Fruit fly (Drosophila melanogaster) whole organism, prepupa: ENCODE results near the gene ENGase.

Source experiments
- CG10631 ChIP-seq: fragments of 200-800 bp; sonication (Bioruptor generic); optimal IDR thresholded peaks from 2 replicates; lab custom pipeline; 2016; ENCODE audit warnings: missing biosample characterization, missing genetic modification characterization
- CG10669 ChIP-seq: fragments of 200-800 bp; sonication (Bioruptor generic); optimal IDR thresholded peaks from 3 replicates; lab custom pipeline; 2018; ENCODE audit warnings: missing biosample characterization, mild to moderate bottlenecking, missing genetic modification characterization, moderate library complexity
- CG11762 ChIP-seq: fragments of 200-800 bp; sonication (Bioruptor generic); optimal IDR thresholded peaks from 3 replicates; lab custom pipeline; 2016; ENCODE audit warnings: missing biosample characterization, missing genetic modification characterization; ENCODE audit not compliant: insufficient read depth
- CG11902 ChIP-seq: fragments of 200-800 bp; sonication (Bioruptor generic); optimal IDR thresholded peaks from 3 replicates; lab custom pipeline; 2016; ENCODE audit warnings: missing biosample characterization, missing genetic modification characterization
- CG15336 ChIP-seq: fragments of 200-800 bp; sonication (Bioruptor generic); IDR thresholded peaks from 2 replicates; pipeline ENCODE4 v1.3.6; 2022; ENCODE audit warnings: missing biosample characterization, missing genetic modification characterization
- CG1621 ChIP-seq: fragments of 200-800 bp; sonication (Bioruptor generic); optimal IDR thresholded peaks from 3 replicates; lab custom pipeline; 2018; ENCODE audit warnings: missing biosample characterization, mild to moderate bottlenecking, missing genetic modification characterization
- CG3032 ChIP-seq: fragments of 200-800 bp; optimal IDR thresholded peaks from 2 replicates; lab custom pipeline; 2019; ENCODE audit warnings: missing biosample characterization, mild to moderate bottlenecking, missing genetic modification characterization, moderate library complexity
- CG31627 ChIP-seq: fragments of 200-800 bp; sonication (Bioruptor generic); optimal IDR thresholded peaks from 3 replicates; lab custom pipeline; 2016; ENCODE audit warnings: missing biosample characterization, missing genetic modification characterization
- CG32006 ChIP-seq: fragments of 200-800 bp; sonication (Bioruptor generic); optimal IDR thresholded peaks from 3 replicates; lab custom pipeline; 2017; ENCODE audit warnings: missing biosample characterization, mild to moderate bottlenecking, missing genetic modification characterization
- CG34406 ChIP-seq: fragments of 200-800 bp; sonication (Bioruptor generic); optimal IDR thresholded peaks from 3 replicates; lab custom pipeline; 2016; ENCODE audit warnings: missing biosample characterization, missing genetic modification characterization
- CG3919 ChIP-seq: fragments of 200-800 bp; sonication (Bioruptor generic); optimal IDR thresholded peaks from 3 replicates; lab custom pipeline; 2016; ENCODE audit warnings: missing biosample characterization, missing genetic modification characterization
- CG4318 ChIP-seq: fragments of 200-800 bp; sonication (Bioruptor generic); optimal IDR thresholded peaks from 3 replicates; lab custom pipeline; 2017; ENCODE audit warnings: missing biosample characterization, mild to moderate bottlenecking, missing genetic modification characterization
- CG6163 ChIP-seq: fragments of 200-800 bp; sonication (Bioruptor generic); IDR thresholded peaks from 3 replicates; pipeline ENCODE4 v1.3.6; 2022; ENCODE audit warnings: missing biosample characterization, missing genetic modification characterization
- CG6276 ChIP-seq: fragments of 200-800 bp; sonication (Bioruptor generic); optimal IDR thresholded peaks from 2 replicates; lab custom pipeline; 2017; ENCODE audit warnings: missing biosample characterization, mild to moderate bottlenecking, missing genetic modification characterization
- CG6792 ChIP-seq: fragments of 200-800 bp; sonication (Bioruptor generic); optimal IDR thresholded peaks from 3 replicates; lab custom pipeline; 2016; ENCODE audit warnings: missing biosample characterization, missing genetic modification characterization
- CG6808 ChIP-seq: fragments of 200-800 bp; sonication (Bioruptor generic); optimal IDR thresholded peaks from 3 replicates; lab custom pipeline; 2017; ENCODE audit warnings: missing biosample characterization, missing genetic modification characterization, mild to moderate bottlenecking, moderate library complexity, missing genetic modification reagents
- CG6854 ChIP-seq: fragments of 200-800 bp; sonication (Bioruptor generic); optimal IDR thresholded peaks from 2 replicates; lab custom pipeline; 2017; ENCODE audit warnings: missing biosample characterization, mild to moderate bottlenecking, missing genetic modification characterization
- CG8319 ChIP-seq: fragments of 200-800 bp; sonication (Bioruptor generic); optimal IDR thresholded peaks from 3 replicates; lab custom pipeline; 2016; ENCODE audit warnings: missing biosample characterization, missing genetic modification characterization
- CG9139 ChIP-seq: fragments of 200-800 bp; sonication (Bioruptor generic); optimal IDR thresholded peaks from 3 replicates; lab custom pipeline; 2017; ENCODE audit warnings: missing biosample characterization, mild to moderate bottlenecking, missing genetic modification characterization
- Eip75B ChIP-seq: fragments of 200-800 bp; sonication (Bioruptor generic); optimal IDR thresholded peaks from 3 replicates; lab custom pipeline; 2016; ENCODE audit warnings: missing biosample characterization, missing genetic modification characterization
- Eip78C ChIP-seq: fragments of 200-800 bp; sonication (Bioruptor generic); peaks from one replicate; lab custom pipeline; 2016; ENCODE audit warnings: missing biosample characterization, missing genetic modification characterization
- Eip93F ChIP-seq: fragments of 200-800 bp; sonication (Bioruptor generic); optimal IDR thresholded peaks from 2 replicates; lab custom pipeline; 2016; ENCODE audit warnings: missing biosample characterization, mild to moderate bottlenecking, missing genetic modification characterization
- Ets21C ChIP-seq: fragments of 200-800 bp; sonication (Bioruptor generic); optimal IDR thresholded peaks from 3 replicates; lab custom pipeline; 2016; ENCODE audit warnings: missing biosample characterization, missing genetic modification characterization
- Ets96B ChIP-seq: fragments of 200-800 bp; optimal IDR thresholded peaks from 2 replicates; lab custom pipeline; 2019; ENCODE audit warnings: missing biosample characterization, mild to moderate bottlenecking, missing genetic modification characterization, moderate library complexity
- Hr38 ChIP-seq: sonication (Bioruptor generic); optimal IDR thresholded peaks from 2 replicates; lab custom pipeline; 2016; ENCODE audit warnings: missing biosample characterization, missing genetic modification characterization
- Lpt ChIP-seq: fragments of 200-800 bp; sonication (Bioruptor generic); optimal IDR thresholded peaks from 3 replicates; lab custom pipeline; 2016; ENCODE audit warnings: missing biosample characterization, missing genetic modification characterization
- OdsH ChIP-seq: fragments of 200-800 bp; sonication (Bioruptor generic); optimal IDR thresholded peaks from 3 replicates; lab custom pipeline; 2016; ENCODE audit warnings: missing biosample characterization, missing genetic modification characterization
- Sox102F ChIP-seq: fragments of 200-800 bp; sonication (Bioruptor generic); optimal IDR thresholded peaks from 2 replicates; lab custom pipeline; 2016; ENCODE audit warnings: missing biosample characterization, mild to moderate bottlenecking, missing genetic modification characterization
- Sox14 ChIP-seq: fragments of 200-800 bp; sonication (Bioruptor generic); optimal IDR thresholded peaks from 3 replicates; lab custom pipeline; 2016; ENCODE audit warnings: missing biosample characterization, missing genetic modification characterization
- Sox15 ChIP-seq: fragments of 200-800 bp; sonication (Bioruptor generic); optimal IDR thresholded peaks from 3 replicates; lab custom pipeline; 2016; ENCODE audit warnings: missing biosample characterization, missing genetic modification characterization
- achi ChIP-seq: fragments of 200-800 bp; sonication (Bioruptor generic); optimal IDR thresholded peaks from 3 replicates; lab custom pipeline; 2016; ENCODE audit warnings: missing biosample characterization, missing genetic modification characterization
- dac ChIP-seq: fragments of 200-800 bp; sonication (Bioruptor generic); optimal IDR thresholded peaks from 2 replicates; lab custom pipeline; 2017; ENCODE audit warnings: missing biosample characterization, mild to moderate bottlenecking, missing genetic modification characterization
- dsx ChIP-seq: fragments of 200-800 bp; optimal IDR thresholded peaks from 3 replicates; lab custom pipeline; 2019; ENCODE audit warnings: missing biosample characterization, mild to moderate bottlenecking, missing genetic modification characterization, moderate library complexity; ENCODE audit not compliant: poor library complexity, severe bottlenecking
- eg ChIP-seq: fragments of 200-800 bp; sonication (Bioruptor generic); IDR thresholded peaks from 3 replicates; pipeline ENCODE4 v1.3.6; 2022; ENCODE audit warnings: missing biosample characterization, missing genetic modification characterization
- esn ChIP-seq: fragments of 200-800 bp; sonication (Bioruptor generic); optimal IDR thresholded peaks from 2 replicates; lab custom pipeline; 2016; ENCODE audit warnings: missing biosample characterization, mild to moderate bottlenecking, missing genetic modification characterization, moderate library complexity
- fd85E ChIP-seq: fragments of 200-800 bp; sonication (Bioruptor generic); optimal IDR thresholded peaks from 3 replicates; lab custom pipeline; 2016; ENCODE audit warnings: missing biosample characterization, missing genetic modification characterization
- fkh ChIP-seq: fragments of 200-800 bp; sonication (Bioruptor generic); optimal IDR thresholded peaks from 3 replicates; lab custom pipeline; 2017; ENCODE audit warnings: missing biosample characterization, mild to moderate bottlenecking, missing genetic modification characterization, moderate library complexity
- lz ChIP-seq: fragments of 200-800 bp; sonication (Bioruptor generic); optimal IDR thresholded peaks from 3 replicates; lab custom pipeline; 2016; ENCODE audit warnings: missing biosample characterization, missing genetic modification characterization
- net ChIP-seq: fragments of 200-800 bp; sonication (Bioruptor generic); optimal IDR thresholded peaks from 3 replicates; lab custom pipeline; 2016; ENCODE audit warnings: missing biosample characterization, missing genetic modification characterization
- pdm3 ChIP-seq: fragments of 200-800 bp; sonication (Bioruptor generic); optimal IDR thresholded peaks from 3 replicates; lab custom pipeline; 2016; ENCODE audit warnings: missing biosample characterization, missing genetic modification characterization
- salr ChIP-seq, 2 experiments: fragments of 200-800 bp; sonication (Bioruptor generic); optimal IDR thresholded peaks; 3 replicates each; lab custom pipeline; 2016 to 2018; ENCODE audit warnings: missing biosample characterization in 2 of 2, missing genetic modification characterization in 2 of 2, mild to moderate bottlenecking in 1 of 2
- spab ChIP-seq: fragments of 200-800 bp; sonication (Bioruptor generic); optimal IDR thresholded peaks from 2 replicates; lab custom pipeline; 2017; ENCODE audit warnings: missing biosample characterization, mild to moderate bottlenecking, missing genetic modification characterization, missing genetic modification reagents
- ss ChIP-seq, 2 experiments: fragments of 200-800 bp; sonication (Bioruptor generic); optimal IDR thresholded peaks; 2 replicates in 1 of 2; 3 replicates in 1 of 2; lab custom pipeline; 2017 to 2018; ENCODE audit warnings: mild to moderate bottlenecking in 2 of 2, missing biosample characterization in 2 of 2, missing genetic modification characterization in 2 of 2, moderate library complexity in 1 of 2
- svp ChIP-seq: fragments of 200-800 bp; sonication (Bioruptor generic); peaks from one replicate; lab custom pipeline; 2016; ENCODE audit warnings: missing biosample characterization, missing genetic modification characterization
- topi ChIP-seq: fragments of 200-800 bp; sonication (Bioruptor generic); optimal IDR thresholded peaks from 3 replicates; lab custom pipeline; 2016; ENCODE audit warnings: missing biosample characterization, missing genetic modification characterization
- vri ChIP-seq: fragments of 200-800 bp; sonication (Bioruptor generic); optimal IDR thresholded peaks from 3 replicates; lab custom pipeline; 2016; ENCODE audit warnings: missing biosample characterization, mild to moderate bottlenecking, missing genetic modification characterization

The ENGase gene

dm6 chrX:17407737-17408136, 15.7 kb upstream of the ENGase start:
- TF ChIP-seq CG15336 (GFP tag; lab: Robert Waterston, UW) (no peak), salr (GFP tag; optimal IDR thresholded peaks at IDR 0.05; lab: Kevin White, UChicago) (no peak), dac (GFP tag; lab: Kevin White, UChicago) (no peak), CG10631 (GFP tag; lab: Kevin White, UChicago) (no peak), CG9139 (no peak), spab (no peak), CG10669 (no peak), CG3032 (no peak), ss (GFP tag; optimal IDR thresholded peaks at IDR 0.05; lab: Kevin White, UChicago) (no peak), Lpt (GFP tag; lab: Kevin White, UChicago) (no peak), CG6792 (no peak), dsx (GFP tag; lab: Kevin White, UChicago) (no peak)

- no peak for TF ChIP-seq fkh (GFP tag; lab: Kevin White, UChicago)
- no peak for TF ChIP-seq achi
- peak; percentile 100 for TF ChIP-seq CG6808
- TF ChIP-seq CG34406: no peak
- TF ChIP-seq CG31627 (GFP tag; lab: Kevin White, UChicago): no peak
- TF ChIP-seq fd85E (GFP tag; lab: Kevin White, UChicago): no peak
- TF ChIP-seq Sox14: no peak
- no peak for TF ChIP-seq dac (GFP tag; lab: Kevin White, UChicago)
- TF ChIP-seq, all 60 proteins: peak for 1
These were observed 1.4 kb upstream of the ENGase start, which contains the start of gene CG8611 for dm6 chrX:17421987-17422386. Gene CG8611 (minus strand): TSS chrX:17422145.

dm6 chrX:17424383-17424782, 992 bp downstream of the ENGase start:
- no peak for TF ChIP-seq dsx (GFP tag; lab: Kevin White, UChicago)
- peak; percentile 15 for TF ChIP-seq pdm3 (GFP tag; lab: Kevin White, UChicago)
- no peak for TF ChIP-seq CG11762 (GFP tag; lab: Kevin White, UChicago)
- TF ChIP-seq achi: no peak
- TF ChIP-seq salr (GFP tag; optimal IDR thresholded peaks at IDR 0.05; lab: Kevin White, UChicago): no peak
- no peak for TF ChIP-seq esn (GFP tag; lab: Kevin White, UChicago)
- no peak for TF ChIP-seq CG10669
- TF ChIP-seq svp (GFP tag; lab: Kevin White, UChicago): no peak
- no peak for TF ChIP-seq CG34406
- no peak for TF ChIP-seq Hr38 (GFP tag; lab: Kevin White, UChicago)
- TF ChIP-seq OdsH (GFP tag; lab: Kevin White, UChicago): peak; percentile 28
- TF ChIP-seq CG3032: no peak
- no peak for TF ChIP-seq Sox14
- peak; percentile 22 for TF ChIP-seq CG32006 (GFP tag; lab: Kevin White, UChicago)
- TF ChIP-seq CG15336 (GFP tag; lab: Robert Waterston, UW): peak; percentile 43; the same call in 1 of the 2 replicates
- peak; percentile 49 for TF ChIP-seq Eip78C
- peak; percentile 3 for TF ChIP-seq Sox102F (GFP tag; lab: Kevin White, UChicago)
- no peak for TF ChIP-seq Eip93F (GFP tag; lab: Kevin White, UChicago)
- TF ChIP-seq spab: no peak
- no peak for TF ChIP-seq fkh (GFP tag; lab: Kevin White, UChicago)
- TF ChIP-seq topi (GFP tag; lab: Kevin White, UChicago): peak; percentile 28
- no peak for TF ChIP-seq net
- TF ChIP-seq CG4318 (GFP tag; lab: Kevin White, UChicago): no peak
- no peak for TF ChIP-seq dac (GFP tag; lab: Kevin White, UChicago)
- TF ChIP-seq Ets96B (tag; lab: Kevin White, UChicago): no peak
- no peak for TF ChIP-seq CG3919 (GFP tag; lab: Kevin White, UChicago)
- TF ChIP-seq CG10631 (GFP tag; lab: Kevin White, UChicago): peak; percentile 34
- TF ChIP-seq lz (GFP tag; lab: Kevin White, UChicago): no peak
- no peak for TF ChIP-seq Ets21C (GFP tag; lab: Kevin White, UChicago)
- TF ChIP-seq CG6163 (GFP tag; lab: Robert Waterston, UW): peak; percentile 66; the same call in 2 of the 3 replicates
- no peak for TF ChIP-seq CG6276 (GFP tag; lab: Kevin White, UChicago)
- no peak for TF ChIP-seq vri (GFP tag; lab: Kevin White, UChicago)
- TF ChIP-seq Eip75B (GFP tag; lab: Kevin White, UChicago): no peak
- no peak for TF ChIP-seq CG6792
- TF ChIP-seq CG11902 (GFP tag; lab: Kevin White, UChicago): peak; percentile 19
- TF ChIP-seq CG6854: no peak
- TF ChIP-seq eg (GFP tag; lab: Robert Waterston, UW): no peak
- TF ChIP-seq Sox15 (GFP tag; lab: Kevin White, UChicago): no peak
- peak; percentile 6 for TF ChIP-seq CG1621 (tag; lab: Kevin White, UChicago)
- TF ChIP-seq Lpt (GFP tag; lab: Kevin White, UChicago): no peak
- no peak for TF ChIP-seq CG6808
- TF ChIP-seq CG8319 (GFP tag; lab: Kevin White, UChicago): peak; percentile 11
